Worm (Caenorhabditis elegans) whole organism, midembryonic: ENCODE measurements around the gene ztf-31.

Experiments used
- T22C8.4 ChIP-seq: fragments of 200-800 bp; sonication (Bioruptor generic); IDR thresholded peaks from 2 replicates; pipeline ENCODE4 v1.3.6; 2022; ENCODE audit warnings: missing genetic modification characterization, missing compliant biosample characterization
- flt-1 ChIP-seq: fragments of 200-800 bp; sonication (Bioruptor generic); IDR thresholded peaks from 2 replicates; pipeline ENCODE4 v1.3.6; 2022; ENCODE audit warnings: missing genetic modification characterization, missing compliant biosample characterization
- klf-2 ChIP-seq: fragments of 200-800 bp; sonication (Bioruptor generic); conservative IDR thresholded peaks from 2 replicates; pipeline ENCODE4 v1.3.6; 2022; ENCODE audit warnings: missing genetic modification reagents, missing genetic modification characterization, missing compliant biosample characterization
- med-1 ChIP-seq: sonication (generic microtip); optimal IDR thresholded peaks from 2 replicates; lab custom pipeline; 2017; ENCODE audit warnings: missing genetic modification characterization, mild to moderate bottlenecking, missing compliant biosample characterization, antibody characterized with exemption, missing genetic modification reagents; ENCODE audit not compliant: insufficient read depth
- tab-1 ChIP-seq: fragments of 200-800 bp; sonication (Bioruptor generic); IDR thresholded peaks from 2 replicates; pipeline ENCODE4 v1.3.6; 2022; ENCODE audit warnings: missing genetic modification characterization, missing compliant biosample characterization
- ztf-23 ChIP-seq: fragments of 200-800 bp; sonication (Bioruptor generic); IDR thresholded peaks from 2 replicates; pipeline ENCODE4 v1.3.6; 2022; ENCODE audit warnings: missing genetic modification reagents, missing genetic modification characterization, missing compliant biosample characterization
- ztf-29 ChIP-seq: fragments of 200-800 bp; sonication (Bioruptor generic); IDR thresholded peaks from 2 replicates; pipeline ENCODE4 v1.3.6; 2022; ENCODE audit warnings: missing genetic modification reagents, missing genetic modification characterization, missing compliant biosample characterization

DNA sequence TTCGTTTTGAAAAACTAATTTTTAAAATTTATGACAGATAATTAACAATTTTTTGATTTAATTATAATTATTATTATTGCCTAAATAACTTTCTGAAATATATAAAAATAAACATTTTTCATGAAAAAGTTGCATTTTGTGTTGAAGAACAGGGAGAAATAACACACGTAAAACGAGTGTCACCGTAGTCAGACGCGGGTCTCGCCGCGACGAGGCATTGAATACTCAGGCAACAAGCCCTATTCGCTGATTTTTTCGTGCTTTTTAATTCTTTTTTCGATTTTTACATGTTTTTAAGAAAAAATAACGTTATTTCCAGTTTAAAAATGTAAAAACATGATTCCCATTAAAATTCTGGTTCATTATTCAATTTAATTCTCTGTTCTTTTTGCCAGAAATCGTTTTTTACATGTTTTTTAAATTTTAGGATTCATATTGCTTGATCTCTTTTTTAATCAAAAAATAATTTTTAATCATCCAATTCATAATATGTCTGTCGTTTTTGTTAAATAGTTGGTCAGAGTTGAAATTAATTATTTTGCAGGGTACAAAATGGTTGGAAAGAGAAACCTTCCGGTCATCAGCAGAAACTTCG, 33.2 kb upstream of the ztf-31 start, which contains the start of gene rpl-6:
- TF ChIP-seq klf-2 (GFP tag; lab: Robert Waterston, UW) (no peak), flt-1 (GFP tag; lab: Robert Waterston, UW) (0 out of 2 replicates have a peak, but pooled peaks have one; percentile 13), tab-1 (GFP tag; lab: Robert Waterston, UW) (no peak), ztf-23 (GFP tag; lab: Robert Waterston, UW) (0 out of 2 replicates have a peak, but pooled peaks have one; percentile 28), med-1 (GFP tag; lab: Kevin White, UChicago) (no peak), T22C8.4 (GFP tag; lab: Robert Waterston, UW) (no peak), ztf-29 (GFP tag; lab: Robert Waterston, UW) (peak; percentile 61; the same call in 1 of the 2 replicates)
